Fruit fly (Drosophila melanogaster): ENCODE data around the gene Osi9.

The Osi9 gene

DNA sequence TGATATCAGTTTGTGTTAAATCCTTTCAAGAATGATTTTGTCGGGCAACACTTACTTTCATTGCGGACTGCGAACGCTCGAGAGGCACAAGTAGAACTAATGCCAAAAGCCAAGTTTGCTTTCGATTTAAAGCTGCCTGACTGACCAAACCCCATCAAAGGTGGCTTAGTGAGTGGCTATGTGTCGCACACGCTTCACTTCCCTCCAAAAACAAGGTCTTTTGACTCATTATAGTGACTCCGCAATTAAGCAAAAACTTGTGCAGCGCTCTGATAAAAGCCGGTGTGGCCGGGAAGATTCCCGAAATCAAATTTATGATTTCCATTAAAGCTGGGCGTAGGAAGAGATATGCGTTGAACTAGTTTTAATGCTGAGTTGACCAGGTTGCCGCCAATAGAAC, 25.1 kb downstream of the Osi9 start, which contains the start of gene CG15597:
CG15597 (minus strand) TSS at position 101 of the 400 bp plus-strand sequence.
- no peak for TF ChIP-seq kay (GFP tag; ENCODE audit: borderline replicate concordance)

DNA sequence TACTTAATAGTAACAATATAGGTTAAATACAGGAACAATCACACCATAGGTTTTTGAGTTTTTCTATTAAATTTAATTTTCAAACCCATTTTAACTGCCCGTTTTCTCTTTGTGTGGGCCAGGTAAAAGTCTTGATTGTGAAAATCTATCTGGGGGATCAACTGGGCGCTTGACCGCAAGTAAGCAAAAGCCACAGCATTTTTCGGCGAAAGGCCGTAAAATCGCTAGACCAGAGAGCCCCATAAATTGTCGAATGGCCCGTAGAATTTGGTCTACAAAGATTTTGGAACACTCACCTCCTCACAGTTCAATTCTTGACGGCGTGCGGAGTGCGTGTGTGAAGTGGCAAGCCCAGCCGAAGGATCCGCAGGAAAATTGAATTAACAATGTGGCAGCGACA, 27.4 kb downstream of the Osi9 start, which contains the start of gene CG15594:
CG15594 (plus strand) TSS at position 301 of the 400 bp plus-strand sequence.
- TF ChIP-seq CG5204 (GFP tag; optimal IDR thresholded peaks at IDR 0.05) (no peak), Mnt (GFP tag; optimal IDR thresholded peaks at IDR 0.05) (no peak), CG7101 (tag; optimal IDR thresholded peaks at IDR 0.05) (no peak), pad (GFP tag; optimal IDR thresholded peaks at IDR 0.05) (no peak), CG1620 (GFP tag; optimal IDR thresholded peaks at IDR 0.05) (no peak), CG33017 (tag; optimal IDR thresholded peaks at IDR 0.05) (no peak), CG7045 (GFP tag; optimal IDR thresholded peaks at IDR 0.05) (no peak)

DNA sequence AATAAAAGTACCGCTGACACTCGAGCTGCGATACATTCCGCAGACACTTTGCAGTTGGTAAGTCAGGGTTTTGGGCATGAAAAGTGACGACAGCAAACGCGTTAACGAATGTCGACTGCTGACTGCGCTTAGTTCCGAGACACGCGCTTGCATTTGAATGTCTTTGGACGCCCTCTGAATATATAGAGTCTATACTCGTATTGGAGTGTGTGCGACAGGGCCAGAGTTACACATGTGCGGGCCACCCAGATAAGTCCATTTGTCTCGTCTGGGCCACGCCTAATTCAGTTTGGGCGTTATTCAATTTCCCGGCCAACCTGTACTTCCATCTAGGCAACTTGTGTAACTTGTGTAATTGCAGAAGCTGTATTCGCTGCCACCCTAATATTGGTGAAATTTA, 30.3 kb downstream of the Osi9 start:
- no peak for TF ChIP-seq CG1620 (GFP tag; optimal IDR thresholded peaks at IDR 0.05)
- TF ChIP-seq CG33017 (tag; optimal IDR thresholded peaks at IDR 0.05): no peak
- no peak for TF ChIP-seq Hr96 (GFP tag; optimal IDR thresholded peaks at IDR 0.05)
- no peak for TF ChIP-seq toe (GFP tag; optimal IDR thresholded peaks at IDR 0.05)
- TF ChIP-seq pad (GFP tag; optimal IDR thresholded peaks at IDR 0.05): no peak
- TF ChIP-seq tj (GFP tag; optimal IDR thresholded peaks at IDR 0.05): no peak
- TF ChIP-seq cnc (optimal IDR thresholded peaks at IDR 0.05): no peak
- no peak for TF ChIP-seq CG14711 (tag; optimal IDR thresholded peaks at IDR 0.05)
- no peak for TF ChIP-seq ovo (GFP tag; optimal IDR thresholded peaks at IDR 0.05)
- TF ChIP-seq cic (GFP tag; optimal IDR thresholded peaks at IDR 0.05): no peak
- no peak for TF ChIP-seq CG7045 (GFP tag; optimal IDR thresholded peaks at IDR 0.05)
- TF ChIP-seq CG5204 (GFP tag; optimal IDR thresholded peaks at IDR 0.05): no peak

DNA sequence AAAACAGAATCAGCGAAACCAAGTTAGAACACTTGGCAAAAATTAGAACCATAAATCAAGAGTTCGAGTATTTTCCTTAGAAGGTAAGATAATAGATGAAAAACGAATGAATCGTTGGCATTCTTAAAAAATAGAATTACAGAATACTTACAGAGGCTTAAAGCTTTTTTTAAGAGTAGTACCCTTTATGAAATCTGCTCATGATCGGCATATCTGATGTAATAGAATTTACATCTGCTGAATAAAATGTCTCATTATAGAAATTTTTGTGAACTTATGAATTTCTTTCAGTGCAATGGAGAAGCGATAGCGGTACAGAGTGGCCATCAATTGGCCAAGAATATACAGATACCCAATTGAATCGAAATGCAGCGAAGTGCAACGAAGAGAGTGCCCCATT, 31.4 kb downstream of the Osi9 start, which contains the start of gene Osi13:
Osi13 (plus strand) TSS at position 301 of the 400 bp plus-strand sequence.
- TF ChIP-seq ovo (GFP tag; optimal IDR thresholded peaks at IDR 0.05) (no peak), CG11617 (GFP tag; optimal IDR thresholded peaks at IDR 0.05) (no peak), cic (GFP tag; optimal IDR thresholded peaks at IDR 0.05) (no peak), CG7101 (tag; optimal IDR thresholded peaks at IDR 0.05) (no peak), toe (GFP tag; optimal IDR thresholded peaks at IDR 0.05) (no peak), Hr96 (GFP tag; optimal IDR thresholded peaks at IDR 0.05) (no peak), pad (GFP tag; optimal IDR thresholded peaks at IDR 0.05) (no peak), Crg-1 (GFP tag; optimal IDR thresholded peaks at IDR 0.05) (no peak), kay (GFP tag; ENCODE audit: borderline replicate concordance) (no peak), CG7045 (GFP tag; optimal IDR thresholded peaks at IDR 0.05) (no peak), cnc (optimal IDR thresholded peaks at IDR 0.05) (no peak), Clk (GFP tag; optimal IDR thresholded peaks at IDR 0.05) (no peak)

DNA sequence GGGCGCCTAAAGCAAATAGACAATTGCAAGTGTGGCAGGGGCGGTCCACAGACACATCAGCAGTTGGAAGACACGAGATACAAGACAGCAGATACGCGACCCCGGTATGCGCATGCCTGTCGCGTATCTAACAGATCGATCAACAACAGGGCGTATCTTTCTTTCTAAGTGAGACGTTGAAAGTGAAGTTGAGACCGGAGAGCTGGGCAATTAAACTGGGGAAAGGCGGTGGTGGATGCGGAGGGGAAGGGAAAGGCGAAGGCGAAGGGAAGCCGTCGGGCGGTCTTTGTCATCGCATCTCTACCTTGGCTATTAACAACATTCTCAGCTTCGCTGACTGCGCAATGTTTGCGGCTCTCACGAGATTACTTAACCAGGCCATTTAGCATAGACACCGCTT, 34.0 kb downstream of the Osi9 start:
- TF ChIP-seq CG33017 (tag; optimal IDR thresholded peaks at IDR 0.05) (no peak), CG12768 (GFP tag; optimal IDR thresholded peaks at IDR 0.05) (no peak), ovo (GFP tag; optimal IDR thresholded peaks at IDR 0.05) (no peak), kay (GFP tag; ENCODE audit: borderline replicate concordance) (no peak), Crg-1 (GFP tag; optimal IDR thresholded peaks at IDR 0.05) (no peak), Hr96 (GFP tag; optimal IDR thresholded peaks at IDR 0.05) (no peak), cnc (optimal IDR thresholded peaks at IDR 0.05) (no peak), toe (GFP tag; optimal IDR thresholded peaks at IDR 0.05) (no peak), Mnt (GFP tag; optimal IDR thresholded peaks at IDR 0.05) (no peak), pad (GFP tag; optimal IDR thresholded peaks at IDR 0.05) (no peak), CG5204 (GFP tag; optimal IDR thresholded peaks at IDR 0.05) (no peak), CG1620 (GFP tag; optimal IDR thresholded peaks at IDR 0.05) (no peak), CG11617 (GFP tag; optimal IDR thresholded peaks at IDR 0.05) (no peak), bab1 (GFP tag; optimal IDR thresholded peaks at IDR 0.05) (no peak)

DNA sequence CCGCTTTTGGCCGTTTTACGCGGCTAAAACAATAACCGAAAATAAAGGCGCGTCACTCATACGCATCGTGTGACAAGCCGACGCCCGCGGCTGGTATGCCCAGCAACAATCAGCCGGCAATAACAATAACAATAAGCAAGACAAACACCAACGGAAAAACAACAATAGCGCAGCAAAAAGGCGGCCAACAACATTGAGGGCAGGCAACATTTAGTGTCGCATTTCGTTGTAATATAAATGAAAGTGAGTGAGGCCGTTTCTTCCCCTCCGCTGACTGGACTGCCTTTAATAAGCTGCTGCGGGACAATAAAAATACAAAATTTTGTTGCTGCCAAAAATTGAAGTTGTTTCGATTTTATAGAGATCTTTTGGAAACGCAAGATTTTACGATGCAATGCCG, 37.2 kb downstream of the Osi9 start:
- no peak for TF ChIP-seq CG11617 (GFP tag; optimal IDR thresholded peaks at IDR 0.05)
- TF ChIP-seq Mnt (GFP tag; optimal IDR thresholded peaks at IDR 0.05): no peak
- TF ChIP-seq tj (GFP tag; optimal IDR thresholded peaks at IDR 0.05): no peak
- no peak for TF ChIP-seq cnc (optimal IDR thresholded peaks at IDR 0.05)
- no peak for TF ChIP-seq kay (GFP tag; ENCODE audit: borderline replicate concordance)
- TF ChIP-seq CG7101 (tag; optimal IDR thresholded peaks at IDR 0.05): no peak
- TF ChIP-seq CG14711 (tag; optimal IDR thresholded peaks at IDR 0.05): no peak

DNA sequence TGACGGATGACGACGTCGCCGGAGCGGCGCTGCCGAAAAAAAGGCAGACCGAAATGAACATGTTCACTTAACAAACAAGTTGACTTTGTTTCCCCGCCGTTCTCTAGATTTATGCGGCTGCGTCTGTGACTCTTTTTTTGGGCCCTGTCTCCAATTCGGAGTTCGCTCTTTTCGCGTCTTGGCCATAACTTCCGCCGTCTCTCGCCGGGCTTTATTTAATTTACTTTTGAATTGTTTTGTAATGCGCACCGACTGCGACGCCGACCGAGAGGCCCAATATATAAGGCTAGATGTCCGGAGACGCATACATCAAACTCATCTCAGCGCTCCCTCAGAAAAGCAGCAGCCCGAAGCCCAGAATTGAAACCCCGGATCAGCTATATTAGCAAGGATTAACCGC, 38.8 kb downstream of the Osi9 start, which contains the start of gene Osi14:
Osi14 (plus strand) TSS at position 301 of the 400 bp plus-strand sequence.
- TF ChIP-seq kay (GFP tag; ENCODE audit: borderline replicate concordance) (no peak), CG1620 (GFP tag; optimal IDR thresholded peaks at IDR 0.05) (no peak), CG7045 (GFP tag; optimal IDR thresholded peaks at IDR 0.05) (no peak), tj (GFP tag; optimal IDR thresholded peaks at IDR 0.05) (no peak), Hr96 (GFP tag; optimal IDR thresholded peaks at IDR 0.05) (no peak), CG5204 (GFP tag; optimal IDR thresholded peaks at IDR 0.05) (no peak), cnc (optimal IDR thresholded peaks at IDR 0.05) (no peak), Clk (GFP tag; optimal IDR thresholded peaks at IDR 0.05) (no peak), Crg-1 (GFP tag; optimal IDR thresholded peaks at IDR 0.05) (no peak), Mnt (GFP tag; optimal IDR thresholded peaks at IDR 0.05) (no peak), CG12768 (GFP tag; optimal IDR thresholded peaks at IDR 0.05) (no peak), ovo (GFP tag; optimal IDR thresholded peaks at IDR 0.05) (no peak), CG14711 (tag; optimal IDR thresholded peaks at IDR 0.05) (no peak), bab1 (GFP tag; optimal IDR thresholded peaks at IDR 0.05) (no peak), toe (GFP tag; optimal IDR thresholded peaks at IDR 0.05) (no peak), cic (GFP tag; optimal IDR thresholded peaks at IDR 0.05) (no peak), CG33017 (tag; optimal IDR thresholded peaks at IDR 0.05) (no peak), CG11617 (GFP tag; optimal IDR thresholded peaks at IDR 0.05) (no peak)

Measured in whole organism, adult.